Worm (Caenorhabditis elegans): ENCODE results near the gene ard-1.

The ard-1 gene

DNA sequence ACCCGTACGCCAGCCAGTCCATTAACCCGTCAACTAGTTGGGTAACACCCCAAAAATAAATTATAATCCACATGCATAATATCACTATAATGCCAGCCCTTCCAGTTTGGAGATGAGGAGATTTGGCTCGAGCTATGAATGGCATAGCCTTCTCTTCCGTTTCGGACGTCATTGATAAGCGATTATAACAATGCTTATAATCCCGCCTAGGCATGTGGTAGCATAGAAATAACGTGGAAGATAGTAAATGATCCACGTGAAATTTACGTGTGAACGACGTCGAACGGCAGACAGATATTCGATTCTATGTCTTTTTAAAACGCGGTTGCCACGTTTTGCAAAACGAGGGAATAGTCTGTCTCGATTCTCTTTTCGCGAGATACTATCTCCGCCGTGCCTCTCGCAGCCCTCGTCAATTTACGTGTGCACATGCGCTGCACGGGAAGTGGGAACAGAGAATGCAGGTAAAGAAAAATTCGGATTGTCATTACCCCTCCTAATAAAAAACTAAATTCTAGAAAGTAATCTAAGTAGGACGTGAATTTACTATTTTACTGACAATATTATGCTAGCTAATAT lies 17.8 kb downstream of the ard-1 start:
- TF ChIP-seq elt-1 (tag; optimal IDR thresholded peaks at IDR 0.05) = no peak
- no peak for TF ChIP-seq nhr-12 (tag; optimal IDR thresholded peaks at IDR 0.05)
- TF ChIP-seq nfya-1 (tag; optimal IDR thresholded peaks at IDR 0.05; ENCODE audit: insufficient read depth) = peak; percentile 27
- TF ChIP-seq nhr-43 (tag; optimal IDR thresholded peaks at IDR 0.05; ENCODE audit: poor library complexity, severe bottlenecking) = peak; percentile 20
- TF ChIP-seq ztf-4 (tag; optimal IDR thresholded peaks at IDR 0.05) = no peak
- no peak for TF ChIP-seq egl-27 (tag; optimal IDR thresholded peaks at IDR 0.05)
- peak; percentile 25 for TF ChIP-seq elt-2 (tag; optimal IDR thresholded peaks at IDR 0.05)
- peak; percentile 45 for TF ChIP-seq pqm-1 (tag; optimal IDR thresholded peaks at IDR 0.05)
- no peak for TF ChIP-seq ceh-28 (tag; optimal IDR thresholded peaks at IDR 0.05)
- TF ChIP-seq ceh-16 (tag; optimal IDR thresholded peaks at IDR 0.05) = no peak
- peak; percentile 11 for TF ChIP-seq pha-4 (tag; optimal IDR thresholded peaks at IDR 0.05)
- TF ChIP-seq jun-1 (tag; optimal IDR thresholded peaks at IDR 0.05) = no peak
- TF ChIP-seq nhr-28 (tag; optimal IDR thresholded peaks at IDR 0.05) = no peak
- no peak for TF ChIP-seq zag-1 (tag; optimal IDR thresholded peaks at IDR 0.05)
- peak; percentile 58 for TF ChIP-seq ama-1 (optimal IDR thresholded peaks at IDR 0.05)
- no peak for TF ChIP-seq fos-1 (tag; optimal IDR thresholded peaks at IDR 0.05)
- TF ChIP-seq eor-1 (tag; optimal IDR thresholded peaks at IDR 0.05) = no peak
- TF ChIP-seq tbx-2 (tag; optimal IDR thresholded peaks at IDR 0.05) = no peak
- no peak for TF ChIP-seq R02D3.7 (tag; optimal IDR thresholded peaks at IDR 0.05)
- no peak for TF ChIP-seq mdl-1 (tag; optimal IDR thresholded peaks at IDR 0.05)
- TF ChIP-seq mml-1 (tag; optimal IDR thresholded peaks at IDR 0.05) = peak; percentile 79

DNA sequence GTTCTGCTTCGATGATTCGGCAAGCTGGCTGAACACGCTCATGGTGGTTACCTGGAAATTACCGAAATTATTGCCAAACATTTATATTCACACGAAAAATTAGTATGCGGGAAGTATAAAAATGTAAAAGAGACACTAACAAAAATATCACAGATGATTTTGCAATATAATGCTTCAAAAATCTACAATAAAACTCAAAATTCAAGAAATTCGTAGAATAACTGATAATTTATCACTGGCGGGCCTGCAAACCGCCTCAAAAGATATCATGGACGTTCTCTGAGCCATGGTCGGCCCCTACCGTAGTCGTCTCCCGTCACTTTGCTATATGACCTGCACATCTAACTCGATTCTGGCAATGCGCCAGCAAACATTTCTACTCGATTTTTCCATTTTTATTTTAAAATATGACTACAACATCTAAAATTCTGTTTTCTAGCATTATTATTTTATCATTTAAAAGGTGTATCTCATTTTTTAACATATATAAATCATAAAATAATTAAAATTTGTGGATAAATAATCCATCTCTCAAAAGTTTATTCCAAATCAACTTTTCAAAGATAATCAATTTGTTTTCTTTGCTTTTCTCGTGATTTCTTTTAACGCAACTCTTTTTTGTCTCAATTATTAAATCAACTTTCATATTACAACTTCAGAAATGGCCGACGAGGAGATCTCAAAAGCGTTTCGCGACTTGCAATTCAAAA lies 18.5 kb downstream of the ard-1 start, which contains the start of the genes F01G4.6 and pfd-1:
F01G4.6 (minus strand) TSS at position 51 of the 710 bp plus-strand sequence.
pfd-1 (plus strand) TSS at position 660 of the 710 bp plus-strand sequence.
- no peak for TF ChIP-seq eor-1 (tag; optimal IDR thresholded peaks at IDR 0.05)
- TF ChIP-seq nhr-11 (tag; optimal IDR thresholded peaks at IDR 0.05) = peak; percentile 75
- TF ChIP-seq ceh-16 (tag; optimal IDR thresholded peaks at IDR 0.05) = peak; percentile 49
- peak; percentile 32 for TF ChIP-seq egl-27 (tag; optimal IDR thresholded peaks at IDR 0.05)
- TF ChIP-seq mdl-1 (tag; optimal IDR thresholded peaks at IDR 0.05) = no peak
- TF ChIP-seq elt-1 (tag; optimal IDR thresholded peaks at IDR 0.05) = peak; percentile 32
- no peak for TF ChIP-seq fos-1 (tag; optimal IDR thresholded peaks at IDR 0.05)
- no peak for TF ChIP-seq nhr-28 (tag; optimal IDR thresholded peaks at IDR 0.05)
- no peak for TF ChIP-seq daf-12 (tag; optimal IDR thresholded peaks at IDR 0.05)
- peak; percentile 85 for TF ChIP-seq zag-1 (tag; optimal IDR thresholded peaks at IDR 0.05)
- peak; percentile 50 for TF ChIP-seq nhr-76 (tag; optimal IDR thresholded peaks at IDR 0.05)
- TF ChIP-seq lsy-12 (tag; optimal IDR thresholded peaks at IDR 0.05) = peak; percentile 96
- peak; percentile 68 for TF ChIP-seq ceh-28 (tag; optimal IDR thresholded peaks at IDR 0.05)
- peak; percentile 95 for TF ChIP-seq lin-15B (tag; optimal IDR thresholded peaks at IDR 0.05)
- peak; percentile 82 for TF ChIP-seq nhr-43 (tag; optimal IDR thresholded peaks at IDR 0.05; ENCODE audit: poor library complexity, severe bottlenecking)
- peak; percentile 84 for TF ChIP-seq egl-5 (tag; optimal IDR thresholded peaks at IDR 0.05)
- peak; percentile 98 for TF ChIP-seq nfya-1 (tag; optimal IDR thresholded peaks at IDR 0.05; ENCODE audit: insufficient read depth)
- TF ChIP-seq unc-39 (tag; optimal IDR thresholded peaks at IDR 0.05) = no peak
- TF ChIP-seq ama-1 (optimal IDR thresholded peaks at IDR 0.05) = peak; percentile 67
- TF ChIP-seq ZK546.5 (tag; optimal IDR thresholded peaks at IDR 0.05) = peak; percentile 99
- peak; percentile 87 for TF ChIP-seq elt-2 (tag; optimal IDR thresholded peaks at IDR 0.05)
- TF ChIP-seq nhr-23 (tag; optimal IDR thresholded peaks at IDR 0.05) = peak; percentile 97
- TF ChIP-seq sea-2 (GFP tag; optimal IDR thresholded peaks at IDR 0.05) = peak; percentile 1
- TF ChIP-seq nhr-12 (tag; optimal IDR thresholded peaks at IDR 0.05) = no peak
- peak; percentile 43 for TF ChIP-seq ceh-82 (tag; optimal IDR thresholded peaks at IDR 0.05)
- TF ChIP-seq nhr-67 (tag; optimal IDR thresholded peaks at IDR 0.05) = no peak
- peak in 1 of 3 experiments; percentile 66 for TF ChIP-seq elt-3 (tag; optimal IDR thresholded peaks at IDR 0.05)
- peak; percentile 82 for TF ChIP-seq snpc-4 (tag; optimal IDR thresholded peaks at IDR 0.05)
- TF ChIP-seq jun-1 (tag; optimal IDR thresholded peaks at IDR 0.05) = peak; percentile 88
- peak; percentile 84 for TF ChIP-seq R02D3.7 (tag; optimal IDR thresholded peaks at IDR 0.05)
- TF ChIP-seq mml-1 (tag; optimal IDR thresholded peaks at IDR 0.05) = peak; percentile 64
- peak; percentile 97 for TF ChIP-seq pha-4 (tag; optimal IDR thresholded peaks at IDR 0.05)
- TF ChIP-seq aly-2 (tag; optimal IDR thresholded peaks at IDR 0.05) = no peak
- TF ChIP-seq ztf-11 (tag; optimal IDR thresholded peaks at IDR 0.05) = no peak
- peak; percentile 87 for TF ChIP-seq lin-39 (tag; optimal IDR thresholded peaks at IDR 0.05)
- TF ChIP-seq tbx-2 (tag; optimal IDR thresholded peaks at IDR 0.05) = peak; percentile 81
- TF ChIP-seq ztf-4 (tag; optimal IDR thresholded peaks at IDR 0.05) = peak; percentile 63
- peak; percentile 92 for TF ChIP-seq nhr-25 (tag; optimal IDR thresholded peaks at IDR 0.05)
- TF ChIP-seq fkh-2 (tag; optimal IDR thresholded peaks at IDR 0.05) = no peak
- TF ChIP-seq fkh-10 (GFP tag; optimal IDR thresholded peaks at IDR 0.05) = peak; percentile 60
- TF ChIP-seq nhr-77 (tag; optimal IDR thresholded peaks at IDR 0.05) = peak; percentile 40
- no peak for TF ChIP-seq unc-62 (GFP tag; optimal IDR thresholded peaks at IDR 0.05)
- peak; percentile 90 for TF ChIP-seq pqm-1 (tag; optimal IDR thresholded peaks at IDR 0.05)
- TF ChIP-seq skn-1 (tag; optimal IDR thresholded peaks at IDR 0.05) = peak; percentile 87
- TF ChIP-seq nhr-237 (tag; optimal IDR thresholded peaks at IDR 0.05) = no peak
- peak; percentile 76 for TF ChIP-seq hmg-11 (tag; optimal IDR thresholded peaks at IDR 0.05)
- TF ChIP-seq ceh-9 (tag; optimal IDR thresholded peaks at IDR 0.05) = no peak

Data from whole organism, L3 larva.